Fruit fly (Drosophila melanogaster) whole organism, embryonic: ENCODE measurements around the gene N.

ENCODE experiments used
- Atf-2 ChIP-seq: fragments of 200-800 bp; sonication (Bioruptor generic); optimal IDR thresholded peaks from 2 replicates; lab custom pipeline; 2016; ENCODE audit warnings: missing biosample characterization, missing genetic modification characterization
- Atf3 ChIP-seq: fragments of 200-800 bp; sonication (Bioruptor generic); optimal IDR thresholded peaks from 3 replicates; lab custom pipeline; 2016; ENCODE audit warnings: missing biosample characterization, missing genetic modification characterization
- C15 ChIP-seq: fragments of 200-800 bp; sonication (Bioruptor generic); IDR thresholded peaks from 3 replicates; pipeline ENCODE4 v1.3.6; 2022; ENCODE audit warnings: missing biosample characterization, missing genetic modification characterization
- CG10565 ChIP-seq: fragments of 200-800 bp; sonication (Bioruptor generic); optimal IDR thresholded peaks from 3 replicates; lab custom pipeline; 2016; ENCODE audit warnings: missing biosample characterization, mild to moderate bottlenecking, missing genetic modification characterization
- CG10654 ChIP-seq: fragments of 200-800 bp; sonication (Bioruptor generic); optimal IDR thresholded peaks from 2 replicates; lab custom pipeline; 2016; ENCODE audit warnings: missing biosample characterization, missing genetic modification characterization
- CG10959 ChIP-seq: fragments of 200-800 bp; sonication (Bioruptor generic); IDR thresholded peaks from 2 replicates; pipeline ENCODE4 v1.3.6; 2022; ENCODE audit warnings: missing biosample characterization, missing genetic modification characterization
- CG11085 ChIP-seq: fragments of 200-800 bp; sonication (Bioruptor generic); IDR thresholded peaks from 2 replicates; pipeline ENCODE4 v1.3.6; 2022; ENCODE audit warnings: missing biosample characterization, missing genetic modification characterization
- CG11504 ChIP-seq: fragments of 200-800 bp; sonication (Bioruptor generic); optimal IDR thresholded peaks from 3 replicates; lab custom pipeline; 2019; ENCODE audit warnings: missing biosample characterization, mild to moderate bottlenecking, missing genetic modification characterization, moderate library complexity
- CG12219 ChIP-seq: fragments of 200-800 bp; sonication (Bioruptor generic); optimal IDR thresholded peaks from 3 replicates; lab custom pipeline; 2018; ENCODE audit warnings: missing biosample characterization, mild to moderate bottlenecking, missing genetic modification characterization
- CG12769 ChIP-seq: fragments of 200-800 bp; sonication (Bioruptor generic); optimal IDR thresholded peaks from 2 replicates; lab custom pipeline; 2019; ENCODE audit warnings: missing biosample characterization, mild to moderate bottlenecking, missing genetic modification characterization, moderate library complexity
- CG15073 ChIP-seq: fragments of 200-800 bp; sonication (Bioruptor generic); optimal IDR thresholded peaks from 2 replicates; lab custom pipeline; 2016; ENCODE audit warnings: missing biosample characterization, missing genetic modification characterization
- CG18476 ChIP-seq: fragments of 200-800 bp; sonication (Bioruptor generic); optimal IDR thresholded peaks from 2 replicates; lab custom pipeline; 2016; ENCODE audit warnings: missing biosample characterization, mild to moderate bottlenecking, missing genetic modification characterization
- CG18764 ChIP-seq: fragments of 200-800 bp; sonication (Bioruptor generic); optimal IDR thresholded peaks from 3 replicates; lab custom pipeline; 2016; ENCODE audit warnings: missing biosample characterization, missing genetic modification characterization
- CG2199 ChIP-seq: fragments of 200-800 bp; sonication (Bioruptor generic); IDR thresholded peaks from 3 replicates; pipeline ENCODE4 v1.3.6; 2022; ENCODE audit warnings: missing biosample characterization, missing genetic modification characterization
- CG30431 ChIP-seq: fragments of 200-800 bp; sonication (Bioruptor generic); optimal IDR thresholded peaks from 2 replicates; lab custom pipeline; 2017; ENCODE audit warnings: missing biosample characterization, missing genetic modification characterization
- CG3995 ChIP-seq: fragments of 200-800 bp; sonication (Bioruptor generic); optimal IDR thresholded peaks from 3 replicates; lab custom pipeline; 2016; ENCODE audit warnings: missing biosample characterization, missing genetic modification characterization
- CG42726 ChIP-seq: fragments of 200-800 bp; sonication (Bioruptor generic); IDR thresholded peaks from 2 replicates; pipeline ENCODE4 v1.3.6; 2022; ENCODE audit warnings: missing biosample characterization, missing genetic modification characterization; ENCODE audit not compliant: partially characterized antibody
- CG4730 ChIP-seq: fragments of 200-800 bp; sonication (Bioruptor generic); IDR thresholded peaks from 2 replicates; pipeline ENCODE4 v1.3.6; 2022; ENCODE audit warnings: missing biosample characterization, missing genetic modification characterization
- CG6254 ChIP-seq: fragments of 200-800 bp; sonication (Bioruptor generic); optimal IDR thresholded peaks from 3 replicates; lab custom pipeline; 2017; ENCODE audit warnings: mild to moderate bottlenecking, missing biosample characterization, missing genetic modification reagents, missing genetic modification characterization
- CG6689 ChIP-seq: fragments of 200-800 bp; sonication (Bioruptor generic); IDR thresholded peaks from 2 replicates; pipeline ENCODE4 v1.3.6; 2022; ENCODE audit warnings: missing biosample characterization, missing genetic modification characterization
- CG7963 ChIP-seq: fragments of 200-800 bp; sonication (Bioruptor generic); IDR thresholded peaks from 3 replicates; pipeline ENCODE4 v1.3.6; 2022; ENCODE audit warnings: missing biosample characterization, missing genetic modification characterization; ENCODE audit not compliant: partially characterized antibody
- CG8359 ChIP-seq: fragments of 200-800 bp; sonication (Bioruptor generic); optimal IDR thresholded peaks from 2 replicates; lab custom pipeline; 2017; ENCODE audit warnings: missing biosample characterization, mild to moderate bottlenecking, missing genetic modification characterization, borderline replicate concordance
- CG9215 ChIP-seq: fragments of 200-800 bp; sonication (Bioruptor generic); IDR thresholded peaks from 2 replicates; pipeline ENCODE4 v1.3.6; 2022; ENCODE audit warnings: missing biosample characterization, missing genetic modification characterization
- E2f1 ChIP-seq: fragments of 200-800 bp; sonication (Bioruptor generic); IDR thresholded peaks from 2 replicates; pipeline ENCODE4 v1.3.6; 2022; ENCODE audit warnings: missing biosample characterization, missing genetic modification characterization
- Hey ChIP-seq: fragments of 200-800 bp; sonication (Bioruptor generic); optimal IDR thresholded peaks from 3 replicates; lab custom pipeline; 2018; ENCODE audit warnings: missing biosample characterization, mild to moderate bottlenecking, missing genetic modification characterization
- HmgD ChIP-seq: fragments of 200-800 bp; sonication (Bioruptor generic); optimal IDR thresholded peaks from 3 replicates; lab custom pipeline; 2016; ENCODE audit warnings: missing biosample characterization, missing genetic modification characterization
- Hr39 ChIP-seq: fragments of >200 bp; optimal IDR thresholded peaks from 2 replicates; lab custom pipeline; 2017
- MTF-1 ChIP-seq: fragments of 200-800 bp; sonication (Bioruptor generic); optimal IDR thresholded peaks from 2 replicates; lab custom pipeline; 2018; ENCODE audit warnings: missing biosample characterization, mild to moderate bottlenecking, missing genetic modification characterization, borderline replicate concordance
- Med ChIP-seq: fragments of 200-800 bp; sonication (Bioruptor generic); peaks from one replicate; lab custom pipeline; 2016; ENCODE audit warnings: missing biosample characterization, missing genetic modification characterization, mild to moderate bottlenecking, inconsistent platforms, moderate library complexity
- Mes4 ChIP-seq: fragments of 200-800 bp; sonication (Bioruptor generic); optimal IDR thresholded peaks from 2 replicates; lab custom pipeline; 2016; ENCODE audit warnings: missing biosample characterization, missing genetic modification characterization
- Opbp ChIP-seq: fragments of 200-800 bp; sonication (Bioruptor generic); IDR thresholded peaks from 3 replicates; pipeline ENCODE4 v1.3.6; 2022; ENCODE audit warnings: missing biosample characterization, missing genetic modification characterization; ENCODE audit not compliant: partially characterized antibody
- Pdp1 ChIP-seq, 2 experiments: fragments of 200-800 bp; sonication (Bioruptor generic); optimal IDR thresholded peaks; 3 replicates each; lab custom pipeline; 2016; ENCODE audit warnings: missing biosample characterization in 2 of 2, missing genetic modification characterization in 2 of 2, mild to moderate bottlenecking in 1 of 2, moderate library complexity in 1 of 2
- Rx ChIP-seq: fragments of 200-800 bp; sonication (Bioruptor generic); IDR thresholded peaks from 2 replicates; pipeline ENCODE4 v1.3.6; 2022; ENCODE audit warnings: missing biosample characterization, missing genetic modification characterization
- Trl ChIP-seq, 3 experiments: fragments of >200 bp in 2 of 3; fragments of 200-800 bp in 1 of 3; sonication (Bioruptor generic) in 1 of 3; optimal IDR thresholded peaks; 2 replicates in 1 of 3; 3 replicates in 2 of 3; lab custom pipeline; 2016 to 2017; ENCODE audit warnings: missing biosample characterization in 1 of 3, missing genetic modification characterization in 1 of 3
- abd-A ChIP-seq: fragments of 200-800 bp; sonication (Bioruptor generic); optimal IDR thresholded peaks from 3 replicates; lab custom pipeline; 2019; ENCODE audit warnings: missing biosample characterization, mild to moderate bottlenecking, missing genetic modification characterization, moderate library complexity
- ara ChIP-seq: fragments of 200-800 bp; sonication (Bioruptor generic); IDR thresholded peaks from 2 replicates; pipeline ENCODE4 v1.3.6; 2022; ENCODE audit warnings: missing biosample characterization, missing genetic modification characterization
- bsh ChIP-seq, 2 experiments: fragments of 200-800 bp; sonication (Bioruptor generic); optimal IDR thresholded peaks; 2 replicates each; lab custom pipeline; 2017 to 2018; ENCODE audit warnings: mild to moderate bottlenecking in 2 of 2, missing biosample characterization in 2 of 2, missing genetic modification characterization in 2 of 2, moderate library complexity in 1 of 2
- cato ChIP-seq: fragments of 200-800 bp; sonication (Bioruptor generic); optimal IDR thresholded peaks from 2 replicates; lab custom pipeline; 2016; ENCODE audit warnings: missing biosample characterization, missing genetic modification characterization, borderline replicate concordance
- crol ChIP-seq: fragments of 200-800 bp; sonication (Bioruptor generic); IDR thresholded peaks from 2 replicates; pipeline ENCODE4 v1.3.6; 2022; ENCODE audit warnings: missing biosample characterization, missing genetic modification characterization
- dmrt99B ChIP-seq: fragments of 200-800 bp; sonication (Bioruptor generic); optimal IDR thresholded peaks from 2 replicates; lab custom pipeline; 2018; ENCODE audit warnings: missing biosample characterization, mild to moderate bottlenecking, missing genetic modification characterization, moderate library complexity
- ewg ChIP-seq: fragments of 200-800 bp; sonication (Bioruptor generic); optimal IDR thresholded peaks from 3 replicates; lab custom pipeline; 2017; ENCODE audit warnings: mild to moderate bottlenecking, missing biosample characterization, missing genetic modification reagents, missing genetic modification characterization
- lola ChIP-seq, 3 experiments: fragments of >200 bp in 2 of 3; fragments of 200-800 bp in 1 of 3; sonication (Bioruptor generic) in 1 of 3; optimal IDR thresholded peaks; 2 replicates each; lab custom pipeline; 2017 to 2019; ENCODE audit warnings: missing biosample characterization in 3 of 3, missing genetic modification characterization in 3 of 3, mild to moderate bottlenecking in 1 of 3, moderate library complexity in 1 of 3
- oc ChIP-seq: fragments of 200-800 bp; sonication (Bioruptor generic); optimal IDR thresholded peaks from 2 replicates; lab custom pipeline; 2018; ENCODE audit warnings: missing biosample characterization, mild to moderate bottlenecking, missing genetic modification characterization, moderate library complexity
- pum ChIP-seq: fragments of 200-800 bp; sonication (Bioruptor generic); optimal IDR thresholded peaks from 2 replicates; lab custom pipeline; 2016; ENCODE audit warnings: missing biosample characterization, missing genetic modification characterization
- scrt ChIP-seq: fragments of 200-800 bp; sonication (Bioruptor generic); optimal IDR thresholded peaks from 2 replicates; lab custom pipeline; 2018; ENCODE audit warnings: missing biosample characterization, mild to moderate bottlenecking, missing genetic modification characterization, moderate library complexity
- sd ChIP-seq: fragments of 200-800 bp; sonication (Bioruptor generic); optimal IDR thresholded peaks from 3 replicates; lab custom pipeline; 2018; ENCODE audit warnings: missing biosample characterization, mild to moderate bottlenecking, missing genetic modification characterization, moderate library complexity
- sna ChIP-seq: fragments of 200-800 bp; sonication (Bioruptor generic); IDR thresholded peaks from 2 replicates; pipeline ENCODE4 v1.3.6; 2022; ENCODE audit warnings: missing biosample characterization, missing genetic modification characterization; ENCODE audit not compliant: partially characterized antibody
- vvl ChIP-seq: fragments of 200-800 bp; sonication (Bioruptor generic); IDR thresholded peaks from 2 replicates; pipeline ENCODE4 v1.3.6; 2022; ENCODE audit warnings: missing biosample characterization, missing genetic modification characterization

Gene N

dm6 chrX:3099161-3099912 is 35.3 kb upstream of the N start (continued):
- TF ChIP-seq HmgD (no peak), CG2199 (GFP tag; lab: Robert Waterston, UW) (no peak), CG10565 (GFP tag; lab: Kevin White, UChicago) (no peak), CG12219 (GFP tag; lab: Kevin White, UChicago) (no peak), CG11085 (GFP tag; lab: Robert Waterston, UW) (no peak), CG30431 (GFP tag; lab: Kevin White, UChicago) (no peak), scrt (GFP tag; lab: Kevin White, UChicago) (no peak), Opbp (GFP tag; lab: Robert Waterston, UW) (no peak), Mes4 (no peak), Hr39 (no peak), vvl (GFP tag; lab: Robert Waterston, UW) (peak; percentile 75), Pdp1 (GFP tag; optimal IDR thresholded peaks at IDR 0.05; lab: Kevin White, UChicago) (peak in 1 of 2 experiments; percentile 24), CG11504 (tag; lab: Kevin White, UChicago) (no peak), Atf-2 (GFP tag; lab: Kevin White, UChicago) (no peak), ewg (GFP tag; lab: Kevin White, UChicago) (peak; percentile 1), sd (peak; percentile 39), crol (peak; percentile 83), CG8359 (no peak), C15 (GFP tag; lab: Robert Waterston, UW) (no peak), Hey (tag; lab: Kevin White, UChicago) (no peak), oc (no peak), ara (GFP tag; lab: Robert Waterston, UW) (no peak; the same call in 1 of the 2 replicates), Med (GFP tag; lab: Kevin White, UChicago) (no peak), lola (GFP tag; optimal IDR thresholded peaks at IDR 0.05; lab: Kevin White, UChicago) (no peak), CG3995 (GFP tag; lab: Kevin White, UChicago) (no peak), CG42726 (GFP tag; lab: Robert Waterston, UW) (0 out of 2 replicates have a peak, but pooled peaks have one; percentile 25), CG10654 (GFP tag; lab: Kevin White, UChicago) (no peak), dmrt99B (no peak), CG6254 (GFP tag; lab: Kevin White, UChicago) (peak; percentile 1), CG6689 (GFP tag; lab: Robert Waterston, UW) (no peak), sna (GFP tag; lab: Robert Waterston, UW) (0 out of 2 replicates have a peak, but pooled peaks have one; percentile 20), E2f1 (no peak), CG15073 (GFP tag; lab: Kevin White, UChicago) (no peak), pum (GFP tag; lab: Kevin White, UChicago) (no peak), cato (GFP tag; lab: Kevin White, UChicago) (no peak), CG7963 (GFP tag; lab: Robert Waterston, UW) (no peak), Rx (no peak), bsh (GFP tag; optimal IDR thresholded peaks at IDR 0.05; lab: Kevin White, UChicago) (no peak), CG9215 (no peak), MTF-1 (GFP tag; lab: Kevin White, UChicago) (no peak), abd-A (tag; lab: Kevin White, UChicago) (peak; percentile 36), CG12769 (peak; percentile 96), Trl (optimal IDR thresholded peaks at IDR 0.05; lab: Kevin White, UChicago) (peak; percentile 50 to 58), Trl (GFP tag; optimal IDR thresholded peaks at IDR 0.05; lab: Kevin White, UChicago) (no peak), Atf3 (GFP tag; lab: Kevin White, UChicago) (no peak), CG18764 (GFP tag; lab: Kevin White, UChicago) (no peak), CG10959 (no peak), CG4730 (GFP tag; lab: Robert Waterston, UW) (no peak), CG18476 (GFP tag; lab: Kevin White, UChicago) (no peak)
